Worm (Caenorhabditis elegans) whole organism, young adult: ENCODE results near the gene lys-7.

Experiments used
- B0035.1 ChIP-seq: sonication (generic microtip); optimal IDR thresholded peaks from 2 replicates; lab custom pipeline; 2016; ENCODE audit warnings: missing genetic modification characterization, mild to moderate bottlenecking, missing compliant biosample characterization, missing genotype, missing genetic modification reagents
- C06A6.2 ChIP-seq: fragments of 200-800 bp; sonication (Bioruptor generic); conservative IDR thresholded peaks from 2 replicates; pipeline ENCODE4 v1.3.6; 2022; ENCODE audit warnings: missing genetic modification characterization, missing compliant biosample characterization
- F33H1.4 ChIP-seq: fragments of 200-800 bp; sonication (Bioruptor generic); IDR thresholded peaks from 2 replicates; pipeline ENCODE4 v1.3.6; 2022; ENCODE audit warnings: missing genetic modification reagents, missing genetic modification characterization, missing compliant biosample characterization
- F37B4.10 ChIP-seq: fragments of 200-800 bp; sonication (Bioruptor generic); IDR thresholded peaks from 2 replicates; pipeline ENCODE4 v1.3.6; 2022; ENCODE audit warnings: missing genetic modification characterization, missing compliant biosample characterization
- F55B11.4 ChIP-seq: sonication (generic microtip); optimal IDR thresholded peaks from 2 replicates; lab custom pipeline; 2016; ENCODE audit warnings: missing compliant biosample characterization, missing genetic modification characterization, borderline replicate concordance; ENCODE audit not compliant: insufficient read depth
- F57A8.1 ChIP-seq: fragments of 200-800 bp; sonication (Bioruptor generic); optimal IDR thresholded peaks from 2 replicates; lab custom pipeline; 2018; ENCODE audit warnings: mild to moderate bottlenecking, missing genetic modification characterization, moderate library complexity, missing compliant biosample characterization
- T07F8.4 ChIP-seq: sonication (generic microtip); optimal IDR thresholded peaks from 2 replicates; lab custom pipeline; 2016; ENCODE audit warnings: mild to moderate bottlenecking, missing genetic modification characterization, moderate library complexity, missing compliant biosample characterization
- Y53F4B.3 ChIP-seq: fragments of 200-800 bp; sonication (Bioruptor generic); IDR thresholded peaks from 2 replicates; pipeline ENCODE4 v1.3.6; 2022; ENCODE audit warnings: missing genetic modification reagents, missing genetic modification characterization, missing compliant biosample characterization
- Y79H2A.3 ChIP-seq: fragments of 200-800 bp; sonication (Bioruptor generic); conservative IDR thresholded peaks from 2 replicates; pipeline ENCODE4 v1.3.6; 2022; ENCODE audit warnings: missing genetic modification reagents, missing genetic modification characterization, missing compliant biosample characterization
- attf-3 ChIP-seq: fragments of 200-800 bp; sonication (Bioruptor generic); conservative IDR thresholded peaks from 2 replicates; pipeline ENCODE4 v1.3.6; 2022; ENCODE audit warnings: missing genetic modification reagents, missing genetic modification characterization, missing compliant biosample characterization
- bed-1 ChIP-seq: fragments of 200-800 bp; sonication (Bioruptor generic); IDR thresholded peaks from 2 replicates; pipeline ENCODE4 v1.3.6; 2022; ENCODE audit warnings: missing genetic modification reagents, missing genetic modification characterization, missing compliant biosample characterization
- cebp-1 ChIP-seq, 2 experiments: fragments of 200-800 bp in 1 of 2; sonication (Bioruptor generic) in 1 of 2; sonication (generic microtip) in 1 of 2; IDR thresholded peaks in 1 of 2; optimal IDR thresholded peaks in 1 of 2; 2 replicates each; pipeline versions ENCODE4 v1.3.6 to Lab custom; 2017 to 2022; ENCODE audit warnings: missing compliant biosample characterization in 2 of 2, missing genetic modification characterization in 2 of 2, mild to moderate bottlenecking in 1 of 2, missing genetic modification reagents in 1 of 2, moderate library complexity in 1 of 2
- ceh-27 ChIP-seq: fragments of 200-800 bp; sonication (Bioruptor generic); optimal IDR thresholded peaks from 2 replicates; lab custom pipeline; 2018; ENCODE audit warnings: mild to moderate bottlenecking, missing genetic modification characterization, moderate library complexity, missing compliant biosample characterization
- dox-1 ChIP-seq: fragments of 200-800 bp; sonication (Bioruptor generic); IDR thresholded peaks from 2 replicates; pipeline ENCODE4 v1.3.6; 2022; ENCODE audit warnings: missing genetic modification reagents, missing genetic modification characterization, missing compliant biosample characterization
- efl-1 ChIP-seq: fragments of 150-350 bp; optimal IDR thresholded peaks from 2 replicates; lab custom pipeline; 2014; ENCODE audit warnings: missing biosample characterization, missing genetic modification reagents, missing genetic modification characterization
- egl-18 ChIP-seq: fragments of 200-800 bp; sonication (Bioruptor generic); IDR thresholded peaks from 2 replicates; pipeline ENCODE4 v1.3.6; 2022; ENCODE audit warnings: missing genetic modification reagents, missing genetic modification characterization, missing compliant biosample characterization
- egl-44 ChIP-seq: fragments of 200-800 bp; sonication (Bioruptor generic); IDR thresholded peaks from 2 replicates; pipeline ENCODE4 v1.3.6; 2022; ENCODE audit warnings: missing genetic modification reagents, missing genetic modification characterization, missing compliant biosample characterization
- egrh-3 ChIP-seq: fragments of 200-800 bp; sonication (Bioruptor generic); IDR thresholded peaks from 2 replicates; pipeline ENCODE4 v1.3.6; 2022; ENCODE audit warnings: missing genetic modification reagents, missing genetic modification characterization, missing compliant biosample characterization
- hlh-12 ChIP-seq: sonication (generic microtip); optimal IDR thresholded peaks from 2 replicates; lab custom pipeline; 2016; ENCODE audit warnings: missing genetic modification characterization, missing compliant biosample characterization
- hrde-1 ChIP-seq: sonication (generic microtip); optimal IDR thresholded peaks from 2 replicates; lab custom pipeline; 2016; ENCODE audit warnings: missing genetic modification characterization, mild to moderate bottlenecking, missing compliant biosample characterization, moderate library complexity, missing genotype, missing genetic modification reagents, borderline replicate concordance
- hsf-1 ChIP-seq: fragments of 200-800 bp; sonication (Bioruptor generic); IDR thresholded peaks from 2 replicates; pipeline ENCODE4 v1.3.6; 2022; ENCODE audit warnings: missing genetic modification reagents, missing genetic modification characterization, missing compliant biosample characterization
- lag-1 ChIP-seq: fragments of 200-800 bp; sonication (Bioruptor generic); IDR thresholded peaks from 2 replicates; pipeline ENCODE4 v1.3.6; 2022; ENCODE audit warnings: missing genetic modification reagents, missing genetic modification characterization, missing compliant biosample characterization
- let-607 ChIP-seq, 2 experiments: fragments of 200-800 bp in 1 of 2; sonication (Bioruptor generic) in 1 of 2; sonication (generic microtip) in 1 of 2; optimal IDR thresholded peaks; 2 replicates each; lab custom pipeline; 2016 to 2018; ENCODE audit warnings: mild to moderate bottlenecking in 2 of 2, missing compliant biosample characterization in 2 of 2, missing genetic modification characterization in 2 of 2, moderate library complexity in 2 of 2, missing genotype in 1 of 2
- lin-40 ChIP-seq: sonication (generic microtip); optimal IDR thresholded peaks from 2 replicates; lab custom pipeline; 2016; ENCODE audit warnings: missing genetic modification characterization, mild to moderate bottlenecking, missing compliant biosample characterization, missing genotype, missing genetic modification reagents
- lin-54 ChIP-seq: fragments of 200-800 bp; sonication (Bioruptor generic); optimal IDR thresholded peaks from 2 replicates; lab custom pipeline; 2018; ENCODE audit warnings: mild to moderate bottlenecking, missing genetic modification characterization, missing compliant biosample characterization
- lsy-27 ChIP-seq: sonication (generic microtip); optimal IDR thresholded peaks from 2 replicates; lab custom pipeline; 2017; ENCODE audit warnings: missing genetic modification characterization, mild to moderate bottlenecking, missing compliant biosample characterization, antibody characterized with exemption, missing genotype, borderline replicate concordance; ENCODE audit not compliant: insufficient read depth
- madf-6 ChIP-seq: fragments of 200-800 bp; sonication (Bioruptor generic); IDR thresholded peaks from 2 replicates; pipeline ENCODE4 v1.3.6; 2022; ENCODE audit warnings: missing genetic modification reagents, missing genetic modification characterization, missing compliant biosample characterization
- mel-28 ChIP-seq: sonication (generic microtip); optimal IDR thresholded peaks from 2 replicates; lab custom pipeline; 2016; ENCODE audit warnings: borderline replicate concordance, mild to moderate bottlenecking, missing genetic modification characterization, missing compliant biosample characterization
- nfya-2 ChIP-seq: fragments of 200-800 bp; sonication (Bioruptor generic); IDR thresholded peaks from 2 replicates; pipeline ENCODE4 v1.3.6; 2022; ENCODE audit warnings: missing genetic modification reagents, missing genetic modification characterization, missing compliant biosample characterization
- nfyb-1 ChIP-seq: fragments of 200-800 bp; sonication (Bioruptor generic); IDR thresholded peaks from 2 replicates; pipeline ENCODE4 v1.3.6; 2022; ENCODE audit warnings: missing genetic modification reagents, missing genetic modification characterization, missing compliant biosample characterization
- nhr-90 ChIP-seq: sonication (generic microtip); optimal IDR thresholded peaks from 2 replicates; lab custom pipeline; 2016; ENCODE audit warnings: missing genotype, mild to moderate bottlenecking, missing genetic modification characterization, missing compliant biosample characterization
- pbrm-1 ChIP-seq: fragments of 200-800 bp; sonication (Bioruptor generic); IDR thresholded peaks from 2 replicates; pipeline ENCODE4 v1.3.6; 2022; ENCODE audit warnings: missing genetic modification reagents, missing genetic modification characterization, missing compliant biosample characterization
- somi-1 ChIP-seq: fragments of 200-800 bp; sonication (Bioruptor generic); optimal IDR thresholded peaks from 2 replicates; lab custom pipeline; 2018; ENCODE audit warnings: mild to moderate bottlenecking, missing genetic modification characterization, missing compliant biosample characterization
- unc-62 ChIP-seq: fragments of 150-350 bp; optimal IDR thresholded peaks from 2 replicates; lab custom pipeline; 2014; ENCODE audit warnings: missing biosample characterization, missing genetic modification reagents, missing genetic modification characterization
- ztf-22 ChIP-seq: fragments of 200-800 bp; sonication (Bioruptor generic); optimal IDR thresholded peaks from 2 replicates; lab custom pipeline; 2018; ENCODE audit warnings: mild to moderate bottlenecking, missing genetic modification characterization, moderate library complexity, missing compliant biosample characterization
- ztf-3 ChIP-seq: fragments of 200-800 bp; sonication (Bioruptor generic); optimal IDR thresholded peaks from 2 replicates; lab custom pipeline; 2018; ENCODE audit warnings: mild to moderate bottlenecking, missing genetic modification characterization, missing compliant biosample characterization
- ztf-6 ChIP-seq: fragments of 200-800 bp; sonication (Bioruptor generic); IDR thresholded peaks from 2 replicates; pipeline ENCODE4 v1.3.6; 2022; ENCODE audit warnings: missing genetic modification reagents, missing genetic modification characterization, missing compliant biosample characterization

Gene lys-7

DNA sequence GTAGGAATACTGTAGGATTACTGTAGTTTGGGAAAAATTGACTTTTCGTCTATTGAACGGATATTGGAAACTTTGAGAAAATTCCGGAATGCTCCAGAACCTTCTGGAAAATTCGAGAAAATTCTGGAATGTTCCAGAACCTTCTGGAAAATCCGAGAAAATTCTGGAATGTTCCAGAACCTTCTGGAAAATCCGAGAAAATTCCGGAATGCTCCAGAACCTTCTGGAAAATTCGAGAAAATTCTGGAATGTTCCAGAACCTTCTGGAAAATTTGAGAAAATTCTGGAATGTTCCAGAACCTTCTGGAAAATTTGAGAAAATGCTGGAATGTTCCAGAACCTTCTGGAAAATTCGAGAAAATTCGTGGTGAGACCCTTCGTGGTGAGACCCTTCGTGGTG lies 38.0 kb upstream of the lys-7 start:
- peak; percentile 97 for TF ChIP-seq hsf-1 (GFP tag; lab: Robert Waterston, UW)
- peak; percentile 75 for TF ChIP-seq dox-1 (GFP tag; lab: Robert Waterston, UW)
- peak; percentile 41; the same call in 1 of the 2 replicates for TF ChIP-seq madf-6 (GFP tag; lab: Robert Waterston, UW)
- TF ChIP-seq Y53F4B.3 (GFP tag; lab: Robert Waterston, UW), result peak; percentile 18; the same call in 1 of the 2 replicates
- TF ChIP-seq nfyb-1 (GFP tag; lab: Robert Waterston, UW), result peak; percentile 43; the same call in 1 of the 2 replicates

DNA sequence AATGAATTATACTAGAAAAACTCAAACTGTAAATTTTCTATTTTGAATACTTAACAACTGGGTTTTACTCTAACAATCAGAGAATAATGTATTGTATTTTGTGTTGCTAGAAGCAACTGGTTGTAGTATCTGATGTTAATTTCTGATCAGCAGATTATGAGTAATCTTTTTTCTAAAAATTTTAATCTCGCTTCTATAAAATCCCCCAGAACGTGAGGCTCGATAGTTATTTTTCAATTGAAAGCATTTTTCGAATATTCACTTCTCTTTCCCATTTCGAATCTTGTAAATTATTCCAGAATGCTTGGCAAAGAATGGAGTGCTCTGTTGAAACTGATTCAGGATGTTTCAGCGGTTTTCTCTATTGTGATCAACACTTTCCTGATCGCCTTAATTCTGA lies 35.5 kb upstream of the lys-7 start, which contains the start of gene str-227:
str-227 (plus strand) TSS at position 301 of the 400 bp plus-strand sequence.
- TF ChIP-seq ztf-3 (no peak), T07F8.4 (tag; lab: Kevin White, UChicago) (no peak), lsy-27 (tag; lab: Kevin White, UChicago) (no peak), unc-62 (GFP tag; lab: Kevin White, UChicago) (no peak), lin-54 (GFP tag; lab: Kevin White, UChicago) (no peak), F57A8.1 (GFP tag; lab: Kevin White, UChicago) (no peak), efl-1 (GFP tag; lab: Kevin White, UChicago) (no peak), ceh-27 (GFP tag; lab: Kevin White, UChicago) (no peak), nfya-2 (no peak), F33H1.4 (GFP tag; lab: Robert Waterston, UW) (no peak), hrde-1 (tag; lab: Kevin White, UChicago) (no peak), C06A6.2 (no peak), B0035.1 (tag; lab: Kevin White, UChicago) (no peak), egl-18 (GFP tag; lab: Robert Waterston, UW) (no peak), somi-1 (GFP tag; lab: Kevin White, UChicago) (no peak), nhr-90 (tag; lab: Kevin White, UChicago) (no peak)
- TF ChIP-seq, all 124 proteins: peak for 0

DNA sequence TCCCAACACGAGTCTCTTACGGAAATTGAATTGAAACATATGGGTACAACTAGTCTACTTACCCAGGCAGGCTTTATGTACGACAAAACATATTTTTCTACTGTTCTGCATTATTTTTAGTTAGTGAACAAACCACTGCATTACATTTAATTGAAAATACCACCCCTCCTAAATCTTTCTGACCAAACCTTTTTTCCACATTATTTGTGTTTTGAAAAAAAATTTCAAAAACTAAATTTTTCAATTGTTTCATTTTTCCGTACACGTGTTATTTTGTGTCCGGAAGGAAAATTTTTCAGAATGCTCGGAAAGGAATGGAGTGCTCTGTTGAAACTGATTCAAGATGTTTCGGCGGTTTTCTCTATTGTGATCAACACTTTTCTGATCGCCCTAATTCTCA lies 30.0 kb upstream of the lys-7 start, which contains the start of gene str-226:
str-226 (plus strand) TSS at position 301 of the 400 bp plus-strand sequence.
- TF ChIP-seq F37B4.10 (no peak), attf-3 (GFP tag; lab: Robert Waterston, UW) (no peak), pbrm-1 (GFP tag; lab: Robert Waterston, UW) (no peak), nhr-90 (tag; lab: Kevin White, UChicago) (no peak), ztf-22 (GFP tag; lab: Kevin White, UChicago) (no peak), T07F8.4 (tag; lab: Kevin White, UChicago) (no peak), ztf-6 (no peak), hlh-12 (tag; lab: Kevin White, UChicago) (no peak), let-607 (tag; optimal IDR thresholded peaks at IDR 0.05; lab: Kevin White, UChicago) (no peak), egl-44 (no peak), lag-1 (GFP tag; lab: Robert Waterston, UW) (no peak), bed-1 (no peak), mel-28 (tag; lab: Kevin White, UChicago) (no peak), dox-1 (GFP tag; lab: Robert Waterston, UW) (no peak), egrh-3 (no peak), nfyb-1 (GFP tag; lab: Robert Waterston, UW) (no peak), cebp-1 (GFP tag; IDR thresholded peaks at IDR 0.05; lab: Robert Waterston, UW) (no peak), cebp-1 (tag; optimal IDR thresholded peaks at IDR 0.05; lab: Kevin White, UChicago) (no peak), lin-40 (tag; lab: Kevin White, UChicago) (no peak), F55B11.4 (tag; lab: Kevin White, UChicago) (no peak), Y79H2A.3 (GFP tag; lab: Robert Waterston, UW) (no peak)
